Fruit fly (Drosophila melanogaster): ENCODE data around the gene mRpL47.

The mRpL47 gene

DNA sequence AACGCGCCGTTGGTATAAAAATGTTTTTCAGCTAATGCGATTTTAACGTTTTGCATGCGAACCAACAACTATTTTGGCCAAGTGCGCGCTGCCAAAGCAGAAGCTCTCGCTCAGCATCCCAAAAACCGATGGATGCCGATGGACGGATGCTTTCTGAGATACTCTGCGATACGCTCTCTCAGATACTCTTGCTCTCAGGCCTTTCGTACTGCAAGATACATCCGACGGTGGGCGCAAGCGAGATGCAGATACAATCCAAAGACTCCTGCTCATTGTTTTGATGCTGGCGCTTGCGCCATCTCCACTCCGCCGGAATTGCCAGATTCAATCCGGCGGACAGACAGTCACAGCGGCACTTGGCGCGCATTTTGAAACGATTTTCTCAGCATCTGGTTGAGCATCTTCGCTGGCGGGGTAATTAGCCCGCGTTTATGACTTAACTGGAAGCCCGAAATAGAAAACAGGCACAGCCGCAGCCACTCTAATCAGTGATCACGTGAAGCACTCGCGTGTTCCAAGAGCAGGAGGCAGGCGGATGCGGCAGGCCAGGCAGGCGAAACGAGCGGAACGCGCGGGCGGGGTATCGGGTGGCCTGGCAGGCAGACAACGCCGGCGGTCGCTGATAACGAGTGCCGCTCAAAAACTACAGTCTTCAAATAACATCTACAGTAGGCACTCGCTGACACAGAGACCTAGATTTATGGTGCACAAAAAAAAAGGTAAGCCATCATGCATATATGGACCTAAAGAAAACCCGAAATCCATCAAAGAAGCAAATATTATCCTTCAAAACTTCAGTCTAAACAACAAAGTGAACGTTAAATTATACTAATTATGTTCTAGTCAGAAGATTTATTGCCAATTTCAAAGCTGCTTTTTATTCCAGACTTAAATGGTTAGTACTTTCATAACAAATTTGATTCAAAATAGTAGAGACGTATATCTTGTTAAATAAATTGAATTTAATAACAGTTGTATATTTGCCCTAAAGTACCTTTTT lies 21.8 kb downstream of the mRpL47 start, which contains the start of gene CG16779 (continued):
- TF ChIP-seq CG9437 (GFP tag; optimal IDR thresholded peaks at IDR 0.05) (peak; percentile 21), crol (GFP tag; IDR thresholded peaks at IDR 0.05) (peak; percentile 90), chinmo (GFP tag; IDR thresholded peaks at IDR 0.05; ENCODE audit: partially characterized antibody) (peak; percentile 82; the same call in 1 of the 4 replicates), Sin3A (optimal IDR thresholded peaks at IDR 0.05) (no peak), CG9797 (GFP tag; optimal IDR thresholded peaks at IDR 0.05) (no peak), HLH54F (GFP tag; optimal IDR thresholded peaks at IDR 0.05) (no peak), yki (optimal IDR thresholded peaks at IDR 0.05) (no peak), Fer1 (GFP tag; optimal IDR thresholded peaks at IDR 0.05) (peak; percentile 20), CoRest (tag; optimal IDR thresholded peaks at IDR 0.05) (peak; percentile 57), Med (GFP tag) (peak; percentile 69), pho (GFP tag; optimal IDR thresholded peaks at IDR 0.05) (no peak), CG8765 (GFP tag; IDR thresholded peaks at IDR 0.05) (no peak), p53 (GFP tag; optimal IDR thresholded peaks at IDR 0.05) (no peak), sima (GFP tag; optimal IDR thresholded peaks at IDR 0.05) (no peak), CG13894 (tag; optimal IDR thresholded peaks at IDR 0.05) (no peak), nerfin-2 (GFP tag; IDR thresholded peaks at IDR 0.05; ENCODE audit: partially characterized antibody) (no peak), Abd-B (GFP tag; optimal IDR thresholded peaks at IDR 0.05) (peak; percentile 4), tin (GFP tag; optimal IDR thresholded peaks at IDR 0.05) (peak; percentile 47), Aef1 (GFP tag; IDR thresholded peaks at IDR 0.05) (no peak), sug (tag; optimal IDR thresholded peaks at IDR 0.05) (peak; percentile 91), CG30020 (tag; optimal IDR thresholded peaks at IDR 0.05) (no peak), nerfin-1 (tag; optimal IDR thresholded peaks at IDR 0.05) (peak; percentile 44), chn (GFP tag; optimal IDR thresholded peaks at IDR 0.05) (peak; percentile 6), CG16863 (GFP tag; optimal IDR thresholded peaks at IDR 0.05) (peak; percentile 10), Optix (GFP tag; IDR thresholded peaks at IDR 0.05) (no peak), CG3065 (GFP tag; optimal IDR thresholded peaks at IDR 0.05) (no peak), Sry-β (GFP tag; optimal IDR thresholded peaks at IDR 0.05) (no peak), bcd (GFP tag; optimal IDR thresholded peaks at IDR 0.05) (peak; percentile 47), tap (tag; optimal IDR thresholded peaks at IDR 0.05) (no peak), CG7839 (tag; optimal IDR thresholded peaks at IDR 0.05) (peak; percentile 73), D19B (GFP tag; optimal IDR thresholded peaks at IDR 0.05) (no peak), CG2678 (tag; optimal IDR thresholded peaks at IDR 0.05) (peak; percentile 74), NFAT (GFP tag; IDR thresholded peaks at IDR 0.05) (no peak), ato (GFP tag; IDR thresholded peaks at IDR 0.05; ENCODE audit: partially characterized antibody) (no peak; the same call in 1 of the 2 replicates), CG4424 (GFP tag; optimal IDR thresholded peaks at IDR 0.05) (peak; percentile 15), lmd (GFP tag; IDR thresholded peaks at IDR 0.05) (peak; percentile 33; the same call in 1 of the 2 replicates), CG6854 (GFP tag; optimal IDR thresholded peaks at IDR 0.05) (no peak), CG15514 (GFP tag; optimal IDR thresholded peaks at IDR 0.05) (peak; percentile 13), CG18262 (tag; optimal IDR thresholded peaks at IDR 0.05) (peak; percentile 66), esg (GFP tag; conservative IDR thresholded peaks at IDR 0.05) (no peak), Dad (GFP tag; optimal IDR thresholded peaks at IDR 0.05) (no peak), ind (GFP tag; optimal IDR thresholded peaks at IDR 0.05) (peak; percentile 17), NK7.1 (GFP tag; optimal IDR thresholded peaks at IDR 0.05) (no peak), CG3726 (GFP tag; IDR thresholded peaks at IDR 0.05) (no peak), Dip2 (GFP tag; IDR thresholded peaks at IDR 0.05) (no peak), CG10274 (GFP tag; optimal IDR thresholded peaks at IDR 0.05) (no peak), Atf3 (GFP tag; optimal IDR thresholded peaks at IDR 0.05) (no peak), CG2116 (GFP tag; optimal IDR thresholded peaks at IDR 0.05) (no peak), gce (GFP tag; IDR thresholded peaks at IDR 0.05) (no peak)
